Worm (Caenorhabditis elegans) whole organism, L2 larva: ENCODE results near the gene fbxb-95.

ENCODE experiments used
- F13H6.1 ChIP-seq: sonication (generic microtip); optimal IDR thresholded peaks from 2 replicates; lab custom pipeline; 2016; ENCODE audit warnings: missing genetic modification characterization, missing compliant biosample characterization
- alr-1 ChIP-seq: fragments of 150-350 bp; optimal IDR thresholded peaks from 2 replicates; lab custom pipeline; 2014; ENCODE audit warnings: missing biosample characterization, missing genetic modification characterization
- ama-1 ChIP-seq: fragments of 150-350 bp; optimal IDR thresholded peaks from 2 replicates; lab custom pipeline; 2018; ENCODE audit warnings: inconsistent platforms
- egl-27 ChIP-seq: sonication (generic microtip); optimal IDR thresholded peaks from 3 replicates; lab custom pipeline; 2017; ENCODE audit warnings: missing biosample characterization, missing genetic modification reagents, missing genetic modification characterization
- elt-3 ChIP-seq: sonication (generic microtip); optimal IDR thresholded peaks from 2 replicates; lab custom pipeline; 2017; ENCODE audit warnings: missing biosample characterization, missing genetic modification characterization
- fos-1 ChIP-seq: fragments of 150-350 bp; optimal IDR thresholded peaks from 2 replicates; lab custom pipeline; 2014; ENCODE audit warnings: missing biosample characterization, missing genetic modification characterization
- lin-39 ChIP-seq: fragments of 150-350 bp; optimal IDR thresholded peaks from 2 replicates; lab custom pipeline; 2014; ENCODE audit warnings: missing biosample characterization, missing genetic modification reagents, missing genetic modification characterization
- lsy-2 ChIP-seq, 2 experiments: fragments of 150-350 bp in 1 of 2; sonication (generic microtip) in 1 of 2; optimal IDR thresholded peaks; 2 replicates each; lab custom pipeline; 2014 to 2017; ENCODE audit warnings: missing biosample characterization in 2 of 2, missing genetic modification characterization in 2 of 2
- mdl-1 ChIP-seq, 2 experiments: fragments of 150-350 bp in 1 of 2; sonication (generic microtip) in 1 of 2; optimal IDR thresholded peaks; 2 replicates each; lab custom pipeline; 2017; ENCODE audit warnings: missing biosample characterization in 2 of 2, missing genetic modification characterization in 2 of 2
- nhr-25 ChIP-seq: fragments of 150-350 bp; sonication (generic microtip); optimal IDR thresholded peaks from 3 replicates; lab custom pipeline; 2014; ENCODE audit warnings: missing biosample characterization, missing genetic modification characterization
- nhr-6 ChIP-seq: fragments of 150-350 bp; optimal IDR thresholded peaks from 2 replicates; lab custom pipeline; 2014; ENCODE audit warnings: missing biosample characterization, missing genetic modification characterization
- nhr-77 ChIP-seq: fragments of 150-350 bp; optimal IDR thresholded peaks from 2 replicates; lab custom pipeline; 2014; ENCODE audit warnings: missing biosample characterization, missing genetic modification characterization
- skn-1 ChIP-seq: sonication (generic microtip); optimal IDR thresholded peaks from 2 replicates; lab custom pipeline; 2017; ENCODE audit warnings: missing biosample characterization, missing genetic modification characterization
- ztf-4 ChIP-seq: fragments of 150-350 bp; optimal IDR thresholded peaks from 2 replicates; lab custom pipeline; 2014; ENCODE audit warnings: missing biosample characterization, missing genetic modification characterization

DNA sequence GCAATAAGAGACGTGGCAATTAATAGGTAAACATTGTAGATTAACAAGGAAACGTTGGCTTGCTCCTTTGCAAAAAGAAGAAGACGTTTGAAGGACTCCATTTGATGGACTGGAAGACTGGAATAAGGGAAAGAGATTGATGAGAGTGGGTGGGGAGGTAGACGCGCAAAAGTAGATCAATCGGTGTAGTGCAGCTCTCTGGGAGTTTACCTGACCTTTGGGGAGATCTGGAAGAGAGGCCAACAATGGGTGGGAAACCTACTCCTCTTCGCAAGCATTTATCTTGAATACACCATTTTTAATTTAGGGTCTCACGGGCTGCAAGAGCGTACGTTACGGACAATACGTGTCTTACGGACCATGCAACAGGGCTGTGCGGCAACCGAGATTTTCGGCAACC is 47.8 kb upstream of the fbxb-95 start, which contains the start of gene C08F1.12:
- TF ChIP-seq ztf-4 (tag; lab: Kevin White, UChicago) (no peak), nhr-77 (tag; lab: Kevin White, UChicago) (no peak), fos-1 (tag; lab: Kevin White, UChicago) (no peak), nhr-6 (tag; lab: Kevin White, UChicago) (no peak), elt-3 (tag; lab: Kevin White, UChicago) (no peak), egl-27 (tag; lab: Kevin White, UChicago) (no peak), lsy-2 (tag; optimal IDR thresholded peaks at IDR 0.05; lab: Kevin White, UChicago) (no peak), mdl-1 (tag; optimal IDR thresholded peaks at IDR 0.05; lab: Kevin White, UChicago) (no peak), ama-1 (lab: Kevin White, UChicago) (no peak), skn-1 (tag; lab: Kevin White, UChicago) (no peak), F13H6.1 (tag; lab: Kevin White, UChicago) (no peak), alr-1 (no peak), lin-39 (tag; lab: Kevin White, UChicago) (no peak), nhr-25 (no peak)
